Worm (Caenorhabditis elegans) whole organism, young adult: ENCODE results near the gene T07D1.3.

ENCODE experiments used
- B0261.1 ChIP-seq: sonication (generic microtip); optimal IDR thresholded peaks from 2 replicates; lab custom pipeline; 2016; ENCODE audit warnings: mild to moderate bottlenecking, missing genetic modification characterization, moderate library complexity, missing compliant biosample characterization
- D2030.7 ChIP-seq: fragments of 200-800 bp; sonication (Bioruptor generic); IDR thresholded peaks from 2 replicates; pipeline ENCODE4 v1.3.6; 2022; ENCODE audit warnings: missing genetic modification reagents, missing genetic modification characterization, missing compliant biosample characterization
- F39B2.1 ChIP-seq: fragments of 200-800 bp; sonication (Bioruptor generic); IDR thresholded peaks from 2 replicates; pipeline ENCODE4 v1.3.6; 2022; ENCODE audit warnings: missing genetic modification reagents, missing genetic modification characterization, missing compliant biosample characterization
- F49E8.2 ChIP-seq: sonication (generic microtip); optimal IDR thresholded peaks from 3 replicates; lab custom pipeline; 2017; ENCODE audit warnings: missing genetic modification characterization, mild to moderate bottlenecking, missing compliant biosample characterization, antibody characterized with exemption, moderate library complexity; ENCODE audit not compliant: insufficient read depth
- F55B11.4 ChIP-seq: sonication (generic microtip); optimal IDR thresholded peaks from 2 replicates; lab custom pipeline; 2016; ENCODE audit warnings: missing compliant biosample characterization, missing genetic modification characterization, borderline replicate concordance; ENCODE audit not compliant: insufficient read depth
- F57A8.1 ChIP-seq: fragments of 200-800 bp; sonication (Bioruptor generic); optimal IDR thresholded peaks from 2 replicates; lab custom pipeline; 2018; ENCODE audit warnings: mild to moderate bottlenecking, missing genetic modification characterization, moderate library complexity, missing compliant biosample characterization
- F57C9.4 ChIP-seq: sonication (generic microtip); optimal IDR thresholded peaks from 2 replicates; lab custom pipeline; 2017; ENCODE audit warnings: mild to moderate bottlenecking, missing genetic modification characterization, missing compliant biosample characterization
- T07F8.4 ChIP-seq: sonication (generic microtip); optimal IDR thresholded peaks from 2 replicates; lab custom pipeline; 2016; ENCODE audit warnings: mild to moderate bottlenecking, missing genetic modification characterization, moderate library complexity, missing compliant biosample characterization
- Y53F4B.3 ChIP-seq: fragments of 200-800 bp; sonication (Bioruptor generic); IDR thresholded peaks from 2 replicates; pipeline ENCODE4 v1.3.6; 2022; ENCODE audit warnings: missing genetic modification reagents, missing genetic modification characterization, missing compliant biosample characterization
- Y56A3A.18 ChIP-seq: fragments of 200-800 bp; sonication (Bioruptor generic); IDR thresholded peaks from 2 replicates; pipeline ENCODE4 v1.3.6; 2022; ENCODE audit warnings: missing genetic modification reagents, missing genetic modification characterization, missing compliant biosample characterization
- Y95B8A.8 ChIP-seq: fragments of 200-800 bp; sonication (Bioruptor generic); IDR thresholded peaks from 2 replicates; pipeline ENCODE4 v1.3.6; 2022; ENCODE audit warnings: missing genetic modification reagents, missing genetic modification characterization, missing compliant biosample characterization
- akir-1 ChIP-seq: fragments of 200-800 bp; sonication (Bioruptor generic); optimal IDR thresholded peaks from 2 replicates; lab custom pipeline; 2018; ENCODE audit warnings: mild to moderate bottlenecking, missing genetic modification characterization, moderate library complexity, missing compliant biosample characterization
- atf-7 ChIP-seq: sonication (generic microtip); optimal IDR thresholded peaks from 2 replicates; lab custom pipeline; 2017; ENCODE audit warnings: mild to moderate bottlenecking, missing genetic modification characterization, missing compliant biosample characterization
- attf-6 ChIP-seq: fragments of 200-800 bp; sonication (Bioruptor generic); IDR thresholded peaks from 2 replicates; pipeline ENCODE4 v1.3.6; 2022; ENCODE audit warnings: missing genetic modification reagents, missing genetic modification characterization, missing compliant biosample characterization
- cebp-2 ChIP-seq: fragments of 200-800 bp; sonication (Bioruptor generic); IDR thresholded peaks from 2 replicates; pipeline ENCODE4 v1.3.6; 2022; ENCODE audit warnings: missing genetic modification characterization, missing compliant biosample characterization
- ceh-100 ChIP-seq: fragments of 200-800 bp; sonication (Bioruptor generic); IDR thresholded peaks from 2 replicates; pipeline ENCODE4 v1.3.6; 2022; ENCODE audit warnings: missing genetic modification reagents, missing genetic modification characterization, missing compliant biosample characterization
- chd-7 ChIP-seq: sonication (generic microtip); optimal IDR thresholded peaks from 2 replicates; lab custom pipeline; 2016; ENCODE audit warnings: mild to moderate bottlenecking, missing genetic modification characterization, moderate library complexity, missing compliant biosample characterization
- dox-1 ChIP-seq: fragments of 200-800 bp; sonication (Bioruptor generic); IDR thresholded peaks from 2 replicates; pipeline ENCODE4 v1.3.6; 2022; ENCODE audit warnings: missing genetic modification reagents, missing genetic modification characterization, missing compliant biosample characterization
- egrh-3 ChIP-seq: fragments of 200-800 bp; sonication (Bioruptor generic); IDR thresholded peaks from 2 replicates; pipeline ENCODE4 v1.3.6; 2022; ENCODE audit warnings: missing genetic modification reagents, missing genetic modification characterization, missing compliant biosample characterization
- ekl-4 ChIP-seq: fragments of 200-800 bp; sonication (Bioruptor generic); IDR thresholded peaks from 2 replicates; pipeline ENCODE4 v1.3.6; 2022; ENCODE audit warnings: missing genetic modification reagents, missing genetic modification characterization, missing compliant biosample characterization
- ets-4 ChIP-seq: fragments of 200-800 bp; sonication (Bioruptor generic); optimal IDR thresholded peaks from 2 replicates; lab custom pipeline; 2018; ENCODE audit warnings: mild to moderate bottlenecking, missing genetic modification characterization, missing compliant biosample characterization
- him-1 ChIP-seq: sonication (generic microtip); optimal IDR thresholded peaks from 2 replicates; lab custom pipeline; 2016; ENCODE audit warnings: missing genotype, missing genetic modification reagents, missing genetic modification characterization, missing compliant biosample characterization
- hlh-12 ChIP-seq: sonication (generic microtip); optimal IDR thresholded peaks from 2 replicates; lab custom pipeline; 2016; ENCODE audit warnings: missing genetic modification characterization, missing compliant biosample characterization
- hmg-1.2 ChIP-seq: fragments of 200-800 bp; sonication (Bioruptor generic); IDR thresholded peaks from 2 replicates; pipeline ENCODE4 v1.3.6; 2022; ENCODE audit warnings: missing genetic modification reagents, missing genetic modification characterization, missing compliant biosample characterization
- hmg-20 ChIP-seq: fragments of 200-800 bp; sonication (Bioruptor generic); IDR thresholded peaks from 2 replicates; pipeline ENCODE4 v1.3.6; 2022; ENCODE audit warnings: missing genetic modification reagents, missing genetic modification characterization, missing compliant biosample characterization
- hrde-1 ChIP-seq: sonication (generic microtip); optimal IDR thresholded peaks from 2 replicates; lab custom pipeline; 2016; ENCODE audit warnings: missing genetic modification characterization, mild to moderate bottlenecking, missing compliant biosample characterization, moderate library complexity, missing genotype, missing genetic modification reagents, borderline replicate concordance
- lag-1 ChIP-seq: fragments of 200-800 bp; sonication (Bioruptor generic); IDR thresholded peaks from 2 replicates; pipeline ENCODE4 v1.3.6; 2022; ENCODE audit warnings: missing genetic modification reagents, missing genetic modification characterization, missing compliant biosample characterization
- let-526 ChIP-seq: fragments of 200-800 bp; sonication (Bioruptor generic); IDR thresholded peaks from 2 replicates; pipeline ENCODE4 v1.3.6; 2022; ENCODE audit warnings: missing genetic modification reagents, missing genetic modification characterization, missing compliant biosample characterization
- let-607 ChIP-seq, 2 experiments: fragments of 200-800 bp in 1 of 2; sonication (Bioruptor generic) in 1 of 2; sonication (generic microtip) in 1 of 2; optimal IDR thresholded peaks; 2 replicates each; lab custom pipeline; 2016 to 2018; ENCODE audit warnings: mild to moderate bottlenecking in 2 of 2, missing compliant biosample characterization in 2 of 2, missing genetic modification characterization in 2 of 2, moderate library complexity in 2 of 2, missing genotype in 1 of 2
- lin-54 ChIP-seq: fragments of 200-800 bp; sonication (Bioruptor generic); optimal IDR thresholded peaks from 2 replicates; lab custom pipeline; 2018; ENCODE audit warnings: mild to moderate bottlenecking, missing genetic modification characterization, missing compliant biosample characterization
- madf-10 ChIP-seq: sonication (generic microtip); optimal IDR thresholded peaks from 2 replicates; lab custom pipeline; 2016; ENCODE audit warnings: mild to moderate bottlenecking, missing genetic modification characterization, missing compliant biosample characterization
- nfya-1 ChIP-seq: sonication (generic microtip); optimal IDR thresholded peaks from 2 replicates; lab custom pipeline; 2017; ENCODE audit warnings: antibody characterized with exemption, missing compliant biosample characterization, missing genetic modification characterization, borderline replicate concordance; ENCODE audit not compliant: insufficient read depth
- nhr-120 ChIP-seq: fragments of 200-800 bp; sonication (Bioruptor generic); IDR thresholded peaks from 2 replicates; pipeline ENCODE4 v1.3.6; 2022; ENCODE audit warnings: missing genetic modification characterization, missing compliant biosample characterization
- nhr-80 ChIP-seq: sonication (generic microtip); optimal IDR thresholded peaks from 2 replicates; lab custom pipeline; 2016; ENCODE audit warnings: missing genetic modification characterization, missing compliant biosample characterization
- nhr-90 ChIP-seq: sonication (generic microtip); optimal IDR thresholded peaks from 2 replicates; lab custom pipeline; 2016; ENCODE audit warnings: missing genotype, mild to moderate bottlenecking, missing genetic modification characterization, missing compliant biosample characterization
- pbrm-1 ChIP-seq: fragments of 200-800 bp; sonication (Bioruptor generic); IDR thresholded peaks from 2 replicates; pipeline ENCODE4 v1.3.6; 2022; ENCODE audit warnings: missing genetic modification reagents, missing genetic modification characterization, missing compliant biosample characterization
- repo-1 ChIP-seq: sonication (generic microtip); optimal IDR thresholded peaks from 2 replicates; lab custom pipeline; 2017; ENCODE audit warnings: mild to moderate bottlenecking, missing genetic modification characterization, missing compliant biosample characterization
- snpc-1.1 ChIP-seq: sonication (generic microtip); optimal IDR thresholded peaks from 2 replicates; lab custom pipeline; 2017; ENCODE audit warnings: missing genetic modification characterization, mild to moderate bottlenecking, missing compliant biosample characterization, antibody characterized with exemption, moderate library complexity, missing genotype, missing genetic modification reagents; ENCODE audit not compliant: insufficient read depth
- somi-1 ChIP-seq: fragments of 200-800 bp; sonication (Bioruptor generic); optimal IDR thresholded peaks from 2 replicates; lab custom pipeline; 2018; ENCODE audit warnings: mild to moderate bottlenecking, missing genetic modification characterization, missing compliant biosample characterization
- sptf-2 ChIP-seq: fragments of 200-800 bp; sonication (Bioruptor generic); optimal IDR thresholded peaks from 2 replicates; lab custom pipeline; 2018; ENCODE audit warnings: mild to moderate bottlenecking, missing genetic modification characterization, missing compliant biosample characterization
- unc-62 ChIP-seq: fragments of 150-350 bp; optimal IDR thresholded peaks from 2 replicates; lab custom pipeline; 2014; ENCODE audit warnings: missing biosample characterization, missing genetic modification reagents, missing genetic modification characterization
- ztf-22 ChIP-seq: fragments of 200-800 bp; sonication (Bioruptor generic); optimal IDR thresholded peaks from 2 replicates; lab custom pipeline; 2018; ENCODE audit warnings: mild to moderate bottlenecking, missing genetic modification characterization, moderate library complexity, missing compliant biosample characterization
- ztf-26 ChIP-seq: sonication (generic microtip); optimal IDR thresholded peaks from 2 replicates; lab custom pipeline; 2017; ENCODE audit warnings: missing genetic modification characterization, missing compliant biosample characterization
- ztf-28 ChIP-seq: fragments of 200-800 bp; sonication (Bioruptor generic); IDR thresholded peaks from 2 replicates; pipeline ENCODE4 v1.3.6; 2022; ENCODE audit warnings: missing genetic modification reagents, missing genetic modification characterization, missing compliant biosample characterization

Gene T07D1.3

DNA sequence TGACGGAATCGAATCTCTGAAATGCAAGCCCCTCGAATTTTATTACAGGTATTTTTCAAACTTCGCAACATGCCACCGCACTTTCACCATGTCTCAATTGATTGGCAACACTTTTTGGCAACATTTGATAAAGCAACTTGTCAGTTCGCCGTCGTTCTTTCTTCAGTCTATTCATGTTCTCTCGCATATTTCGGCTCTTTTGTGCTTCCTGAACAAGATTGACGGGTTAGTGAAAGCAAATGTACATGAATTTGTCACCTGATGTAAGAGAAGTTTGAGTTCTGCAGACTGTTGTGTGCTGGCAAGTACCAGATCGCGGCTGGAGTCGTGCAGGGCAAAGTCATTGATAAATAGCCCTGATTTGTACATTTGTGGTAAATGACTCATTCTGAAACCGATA, 21.1 kb downstream of the T07D1.3 start:
- TF ChIP-seq repo-1 (tag; lab: Kevin White, UChicago), result no peak
- no peak for TF ChIP-seq F57A8.1 (GFP tag; lab: Kevin White, UChicago)
- TF ChIP-seq nhr-90 (tag; lab: Kevin White, UChicago), result peak; percentile 12
- peak; percentile 12; the same call in 1 of the 2 replicates for TF ChIP-seq ekl-4 (GFP tag; lab: Robert Waterston, UW)
- peak; percentile 96 for TF ChIP-seq nhr-80
- no peak for TF ChIP-seq lin-54
- TF ChIP-seq ztf-22 (GFP tag; lab: Kevin White, UChicago), result peak; percentile 70
- TF ChIP-seq let-607 (tag; optimal IDR thresholded peaks at IDR 0.05; lab: Kevin White, UChicago), result peak; percentile 86 to 92
- peak; percentile 29 for TF ChIP-seq atf-7 (tag; lab: Kevin White, UChicago)
- no peak for TF ChIP-seq hmg-1.2 (GFP tag; lab: Robert Waterston, UW)
- TF ChIP-seq hrde-1 (tag; lab: Kevin White, UChicago), result no peak
- TF ChIP-seq unc-62 (GFP tag; lab: Kevin White, UChicago), result peak; percentile 76
- TF ChIP-seq F55B11.4, result no peak
- TF ChIP-seq dox-1 (GFP tag; lab: Robert Waterston, UW), result peak; percentile 58; the same call in 1 of the 2 replicates
- no peak for TF ChIP-seq Y53F4B.3
- no peak for TF ChIP-seq T07F8.4 (tag; lab: Kevin White, UChicago)
- no peak for TF ChIP-seq nhr-120 (GFP tag; lab: Robert Waterston, UW)
- no peak for TF ChIP-seq pbrm-1 (GFP tag; lab: Robert Waterston, UW)
- peak; percentile 47 for TF ChIP-seq ets-4 (GFP tag; lab: Kevin White, UChicago)
- TF ChIP-seq chd-7, result peak; percentile 13
- TF ChIP-seq nfya-1 (tag; lab: Kevin White, UChicago), result no peak
- no peak for TF ChIP-seq let-526 (GFP tag; lab: Robert Waterston, UW)

- TF ChIP-seq hrde-1 (tag; lab: Kevin White, UChicago), result no peak
- no peak for TF ChIP-seq ztf-28
- TF ChIP-seq F39B2.1 (GFP tag; lab: Robert Waterston, UW), result no peak
- no peak for TF ChIP-seq T07F8.4 (tag; lab: Kevin White, UChicago)
- TF ChIP-seq F49E8.2 (tag; lab: Kevin White, UChicago), result no peak
- no peak for TF ChIP-seq F57A8.1 (GFP tag; lab: Kevin White, UChicago)
- no peak for TF ChIP-seq him-1 (tag; lab: Kevin White, UChicago)
- TF ChIP-seq egrh-3, result no peak
- TF ChIP-seq somi-1, result no peak
- TF ChIP-seq D2030.7 (GFP tag; lab: Robert Waterston, UW), result no peak
- no peak for TF ChIP-seq sptf-2 (GFP tag; lab: Kevin White, UChicago)
- TF ChIP-seq chd-7, result no peak
- TF ChIP-seq lag-1, result no peak
- TF ChIP-seq hlh-12, result no peak
- no peak for TF ChIP-seq let-526 (GFP tag; lab: Robert Waterston, UW)
- TF ChIP-seq cebp-2, result no peak
- no peak for TF ChIP-seq ztf-22 (GFP tag; lab: Kevin White, UChicago)
- no peak for TF ChIP-seq ztf-26 (tag; lab: Kevin White, UChicago)
- TF ChIP-seq Y95B8A.8 (GFP tag; lab: Robert Waterston, UW), result no peak
Measured at ce11 chrX:2419777-2420176, 23.4 kb downstream of the T07D1.3 start, which contains the start of gene glr-7. TSS of gene glr-7 (minus strand) at chrX:2419877.

DNA sequence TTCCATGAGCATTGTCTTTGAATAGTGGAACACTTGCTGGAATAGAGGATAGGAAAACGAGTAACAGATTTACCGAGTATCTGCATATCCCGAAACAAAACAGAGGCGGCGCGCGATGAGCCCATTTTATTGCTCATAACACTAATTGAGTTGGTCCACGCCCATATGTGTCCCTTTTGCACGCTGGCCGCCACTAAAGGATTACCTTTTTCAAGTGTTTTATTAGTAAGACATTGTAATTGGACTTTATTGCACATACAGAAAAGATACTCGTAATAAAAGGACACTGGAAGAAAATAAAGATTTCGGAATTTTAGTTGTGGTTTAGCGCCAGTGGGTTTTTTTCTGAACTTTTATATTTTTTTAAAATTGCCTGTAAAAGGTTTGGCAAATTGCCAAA, 29.9 kb downstream of the T07D1.3 start, which contains the start of gene hlh-15:
TSS of gene hlh-15 (minus strand) at position 101 of the 400 bp plus-strand sequence.
- TF ChIP-seq madf-10 (tag; lab: Kevin White, UChicago) (no peak), Y56A3A.18 (GFP tag; lab: Robert Waterston, UW) (no peak), ceh-100 (no peak), F57C9.4 (tag; lab: Kevin White, UChicago) (no peak), attf-6 (no peak), hmg-20 (no peak), B0261.1 (tag; lab: Kevin White, UChicago) (no peak), snpc-1.1 (tag; lab: Kevin White, UChicago) (no peak), akir-1 (GFP tag; lab: Kevin White, UChicago) (no peak)
